Fruit fly (Drosophila melanogaster): ENCODE measurements around the gene Ggt-1.

DNA sequence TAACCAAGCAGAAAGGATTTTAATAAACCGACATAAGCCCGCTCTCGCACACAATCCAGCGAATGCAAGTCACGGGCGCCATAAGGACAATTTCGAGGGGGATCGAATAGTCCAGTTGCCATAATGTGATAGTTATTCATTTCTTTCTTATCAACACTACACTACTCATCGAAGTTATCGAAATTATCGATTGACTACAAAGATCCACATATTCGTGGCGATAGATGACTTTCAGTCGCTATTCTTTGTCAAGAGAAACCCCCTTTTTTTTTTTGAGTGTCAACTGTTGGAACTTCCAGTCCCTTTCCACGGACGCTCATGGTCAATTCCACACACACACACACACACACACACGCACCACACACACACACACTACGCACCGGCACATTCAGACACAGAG, 42.2 kb upstream of the Ggt-1 start:
- TF ChIP-seq CG4820 (GFP tag; optimal IDR thresholded peaks at IDR 0.05) = no peak
- TF ChIP-seq CG6683 (GFP tag; optimal IDR thresholded peaks at IDR 0.05) = no peak
- no peak for TF ChIP-seq pfk (GFP tag; optimal IDR thresholded peaks at IDR 0.05)
- no peak for TF ChIP-seq ken (GFP tag; IDR thresholded peaks at IDR 0.05)
- no peak for TF ChIP-seq fd64A (GFP tag; optimal IDR thresholded peaks at IDR 0.05)
- TF ChIP-seq dati (GFP tag; IDR thresholded peaks at IDR 0.05) = no peak
- TF ChIP-seq z (GFP tag; IDR thresholded peaks at IDR 0.05) = no peak
- TF ChIP-seq Taf1 (GFP tag; IDR thresholded peaks at IDR 0.05) = no peak

All from whole organism, embryonic.